Worm (Caenorhabditis elegans) whole organism, L1 larva: ENCODE measurements around the gene H01G02.3.

Experiments
- blmp-1 ChIP-seq: fragments of 150-350 bp; optimal IDR thresholded peaks from 2 replicates; lab custom pipeline; 2014; ENCODE audit warnings: missing biosample characterization, missing genetic modification characterization
- dsc-1 ChIP-seq: sonication (generic microtip); optimal IDR thresholded peaks from 2 replicates; lab custom pipeline; 2016; ENCODE audit warnings: mild to moderate bottlenecking, missing genetic modification characterization, missing compliant biosample characterization
- fos-1 ChIP-seq: fragments of 150-350 bp; optimal IDR thresholded peaks from 2 replicates; lab custom pipeline; 2014; ENCODE audit warnings: missing biosample characterization, missing genetic modification characterization
- lsy-2 ChIP-seq, 2 experiments: fragments of 150-350 bp; optimal IDR thresholded peaks; 2 replicates each; lab custom pipeline; 2014; ENCODE audit warnings: missing biosample characterization in 2 of 2, missing genetic modification characterization in 2 of 2
- nhr-19 ChIP-seq: fragments of 200-800 bp; sonication (Bioruptor generic); conservative IDR thresholded peaks from 2 replicates; pipeline ENCODE4 v1.3.6; 2022; ENCODE audit warnings: missing genetic modification characterization, missing compliant biosample characterization
- nhr-77 ChIP-seq: fragments of 150-350 bp; optimal IDR thresholded peaks from 2 replicates; lab custom pipeline; 2014; ENCODE audit warnings: missing biosample characterization, missing genetic modification characterization
- nhr-90 ChIP-seq: sonication (generic microtip); optimal IDR thresholded peaks from 2 replicates; lab custom pipeline; 2016; ENCODE audit warnings: mild to moderate bottlenecking, missing genetic modification characterization, missing compliant biosample characterization; ENCODE audit not compliant: poor library complexity
- pag-3 ChIP-seq: sonication (generic microtip); optimal IDR thresholded peaks from 2 replicates; lab custom pipeline; 2017; ENCODE audit warnings: missing genetic modification characterization, mild to moderate bottlenecking, missing compliant biosample characterization, antibody characterized with exemption, borderline replicate concordance; ENCODE audit not compliant: insufficient read depth
- pqm-1 ChIP-seq: sonication (generic microtip); optimal IDR thresholded peaks from 3 replicates; lab custom pipeline; 2017; ENCODE audit warnings: missing biosample characterization, missing genetic modification characterization
- unc-62 ChIP-seq: fragments of 150-350 bp; optimal IDR thresholded peaks from 2 replicates; lab custom pipeline; 2014; ENCODE audit warnings: missing biosample characterization, missing genetic modification reagents, missing genetic modification characterization
- vab-15 ChIP-seq: sonication (generic microtip); optimal IDR thresholded peaks from 2 replicates; lab custom pipeline; 2017; ENCODE audit warnings: missing genotype, mild to moderate bottlenecking, missing genetic modification characterization, missing compliant biosample characterization
- ztf-4 ChIP-seq: fragments of 150-350 bp; optimal IDR thresholded peaks from 2 replicates; lab custom pipeline; 2014; ENCODE audit warnings: missing biosample characterization, missing genetic modification characterization

DNA sequence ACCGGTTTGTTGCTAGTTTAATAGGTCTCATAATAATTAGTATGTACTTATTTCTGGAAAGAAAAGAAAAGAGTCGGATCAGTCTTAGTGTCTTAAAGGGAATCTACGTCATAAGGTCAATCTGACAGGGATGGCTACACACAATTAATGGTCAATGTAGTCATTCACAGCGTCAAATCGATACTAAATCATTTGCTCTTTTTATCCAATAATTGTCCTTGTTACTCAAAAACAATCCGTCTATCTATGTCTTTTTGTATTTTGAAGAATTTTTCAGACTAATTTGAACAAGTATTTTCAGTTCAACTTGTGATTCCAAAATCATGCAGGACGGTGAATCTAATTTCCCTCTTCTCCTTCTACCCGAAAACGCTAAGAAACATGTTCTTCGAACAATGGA, 46.3 kb upstream of the H01G02.3 start, which contains the start of gene fbxb-3:
- no peak for TF ChIP-seq pag-3 (tag; lab: Kevin White, UChicago)
- no peak for TF ChIP-seq fos-1
- TF ChIP-seq nhr-90 (tag; lab: Kevin White, UChicago): no peak
- TF ChIP-seq nhr-19: no peak
- TF ChIP-seq vab-15 (tag; lab: Kevin White, UChicago): no peak
- TF ChIP-seq unc-62 (GFP tag; lab: Kevin White, UChicago): no peak
- TF ChIP-seq dsc-1 (tag; lab: Kevin White, UChicago): no peak
- TF ChIP-seq nhr-77 (tag; lab: Kevin White, UChicago): no peak
- TF ChIP-seq lsy-2 (tag; optimal IDR thresholded peaks at IDR 0.05; lab: Kevin White, UChicago): no peak
- TF ChIP-seq ztf-4 (tag; lab: Kevin White, UChicago): no peak
- TF ChIP-seq blmp-1 (tag; lab: Kevin White, UChicago): no peak
- TF ChIP-seq pqm-1 (tag; lab: Kevin White, UChicago): no peak
